Fruit fly (Drosophila melanogaster) whole organism, adult: ENCODE measurements around the gene CG16998.
A peak's percentile ranks its signal among the peaks of the same experiment; 100 is the strongest.

Experiments
- CG11617 ChIP-seq: fragments of 200-800 bp; sonication (Bioruptor generic); optimal IDR thresholded peaks from 2 replicates; lab custom pipeline; 2017; ENCODE audit warnings: mild to moderate bottlenecking, missing biosample characterization, missing genetic modification reagents, missing genetic modification characterization
- CG12768 ChIP-seq: fragments of 200-800 bp; sonication (Bioruptor generic); optimal IDR thresholded peaks from 2 replicates; lab custom pipeline; 2017; ENCODE audit warnings: missing biosample characterization, missing genetic modification characterization, mild to moderate bottlenecking, moderate library complexity, missing genetic modification reagents
- CG14711 ChIP-seq: fragments of 200-800 bp; sonication (Bioruptor generic); optimal IDR thresholded peaks from 2 replicates; lab custom pipeline; 2018; ENCODE audit warnings: missing biosample characterization, mild to moderate bottlenecking, missing genetic modification characterization, moderate library complexity
- CG1620 ChIP-seq: fragments of 200-800 bp; sonication (Bioruptor generic); optimal IDR thresholded peaks from 2 replicates; lab custom pipeline; 2016; ENCODE audit warnings: missing biosample characterization, missing genetic modification characterization
- CG33017 ChIP-seq: fragments of 200-800 bp; sonication (Bioruptor generic); optimal IDR thresholded peaks from 2 replicates; lab custom pipeline; 2018; ENCODE audit warnings: missing biosample characterization, mild to moderate bottlenecking, missing genetic modification characterization, moderate library complexity
- CG5204 ChIP-seq: fragments of 200-800 bp; sonication (Bioruptor generic); optimal IDR thresholded peaks from 2 replicates; lab custom pipeline; 2016; ENCODE audit warnings: missing biosample characterization, missing genetic modification characterization
- CG7045 ChIP-seq: fragments of 200-800 bp; sonication (Bioruptor generic); optimal IDR thresholded peaks from 2 replicates; lab custom pipeline; 2017; ENCODE audit warnings: missing biosample characterization, mild to moderate bottlenecking, missing genetic modification characterization
- CG7101 ChIP-seq: fragments of 200-800 bp; sonication (Bioruptor generic); optimal IDR thresholded peaks from 2 replicates; lab custom pipeline; 2018; ENCODE audit warnings: missing biosample characterization, mild to moderate bottlenecking, missing genetic modification characterization, moderate library complexity
- Clk ChIP-seq: fragments of 200-800 bp; sonication (Bioruptor generic); optimal IDR thresholded peaks from 2 replicates; lab custom pipeline; 2017; ENCODE audit warnings: missing biosample characterization, missing genetic modification characterization
- Crg-1 ChIP-seq: fragments of 200-800 bp; sonication (Bioruptor generic); optimal IDR thresholded peaks from 2 replicates; lab custom pipeline; 2016; ENCODE audit warnings: missing biosample characterization, missing genetic modification characterization
- Hr96 ChIP-seq: fragments of 200-800 bp; sonication (Bioruptor generic); optimal IDR thresholded peaks from 2 replicates; lab custom pipeline; 2016; ENCODE audit warnings: missing biosample characterization, missing genetic modification characterization
- Mnt ChIP-seq: fragments of 200-800 bp; sonication (Bioruptor generic); optimal IDR thresholded peaks from 2 replicates; lab custom pipeline; 2016; ENCODE audit warnings: missing biosample characterization, mild to moderate bottlenecking, missing genetic modification characterization
- bab1 ChIP-seq: fragments of 200-800 bp; sonication (Bioruptor generic); optimal IDR thresholded peaks from 3 replicates; lab custom pipeline; 2019; ENCODE audit warnings: missing biosample characterization, mild to moderate bottlenecking, missing genetic modification characterization, moderate library complexity
- cic ChIP-seq: fragments of 200-800 bp; sonication (Bioruptor generic); optimal IDR thresholded peaks from 2 replicates; lab custom pipeline; 2017; ENCODE audit warnings: missing biosample characterization, mild to moderate bottlenecking, missing genetic modification characterization, moderate library complexity
- cnc ChIP-seq, 2 experiments: fragments of >200 bp; optimal IDR thresholded peaks; 2 replicates each; lab custom pipeline; 2017
- kay ChIP-seq: fragments of 200-800 bp; sonication (Bioruptor generic); peaks from one replicate; lab custom pipeline; 2016; ENCODE audit warnings: missing biosample characterization, missing genetic modification characterization, borderline replicate concordance
- ovo ChIP-seq: fragments of 200-800 bp; sonication (Bioruptor generic); optimal IDR thresholded peaks from 2 replicates; lab custom pipeline; 2016; ENCODE audit warnings: missing biosample characterization, missing genetic modification characterization
- pad ChIP-seq: fragments of 200-800 bp; sonication (Bioruptor generic); optimal IDR thresholded peaks from 3 replicates; lab custom pipeline; 2017; ENCODE audit warnings: missing biosample characterization, missing genetic modification characterization, mild to moderate bottlenecking, moderate library complexity, missing genetic modification reagents
- tj ChIP-seq: fragments of 200-800 bp; sonication (Bioruptor generic); optimal IDR thresholded peaks from 3 replicates; lab custom pipeline; 2017; ENCODE audit warnings: missing biosample characterization, mild to moderate bottlenecking, missing genetic modification characterization, moderate library complexity
- toe ChIP-seq: fragments of 200-800 bp; sonication (Bioruptor generic); optimal IDR thresholded peaks from 2 replicates; lab custom pipeline; 2016; ENCODE audit warnings: missing biosample characterization, missing genetic modification characterization

Gene CG16998

dm6 chr3L:7541068-7541467 is 1.4 kb upstream of the CG16998 start, which contains the start of gene CG32374:
TSS of gene CG32374 (minus strand) at chr3L:7541168.
- TF ChIP-seq tj (no peak), bab1 (GFP tag; lab: Kevin White, UChicago) (no peak), Hr96 (no peak), Clk (no peak), toe (GFP tag; lab: Kevin White, UChicago) (no peak), cic (GFP tag; lab: Kevin White, UChicago) (no peak), CG33017 (tag; lab: Kevin White, UChicago) (no peak), CG11617 (GFP tag; lab: Kevin White, UChicago) (no peak), CG14711 (tag; lab: Kevin White, UChicago) (no peak), CG7101 (tag; lab: Kevin White, UChicago) (no peak), CG5204 (GFP tag; lab: Kevin White, UChicago) (no peak), CG1620 (no peak), cnc (optimal IDR thresholded peaks at IDR 0.05; lab: Kevin White, UChicago) (no peak), Crg-1 (GFP tag; lab: Kevin White, UChicago) (no peak), ovo (no peak), Mnt (GFP tag; lab: Kevin White, UChicago) (no peak), kay (no peak), pad (GFP tag; lab: Kevin White, UChicago) (no peak), CG12768 (GFP tag; lab: Kevin White, UChicago) (no peak), CG7045 (GFP tag; lab: Kevin White, UChicago) (no peak)

- TF ChIP-seq Mnt (GFP tag; lab: Kevin White, UChicago), result no peak
- no peak for TF ChIP-seq CG1620
- TF ChIP-seq CG33017 (tag; lab: Kevin White, UChicago), result no peak
- TF ChIP-seq CG11617 (GFP tag; lab: Kevin White, UChicago), result no peak
- no peak for TF ChIP-seq ovo
- TF ChIP-seq CG7101 (tag; lab: Kevin White, UChicago), result no peak
- TF ChIP-seq bab1 (GFP tag; lab: Kevin White, UChicago), result no peak
- peak; percentile 41 for TF ChIP-seq cic (GFP tag; lab: Kevin White, UChicago)
Measured at dm6 chr3L:7530461-7531338, 8.9 kb downstream of the CG16998 start.

dm6 chr3L:7529081-7530021 is 10.3 kb downstream of the CG16998 start:
- peak; percentile 20 for TF ChIP-seq Clk
- no peak for TF ChIP-seq Crg-1 (GFP tag; lab: Kevin White, UChicago)
- no peak for TF ChIP-seq CG7045 (GFP tag; lab: Kevin White, UChicago)
- peak; percentile 19 for TF ChIP-seq Hr96
- no peak for TF ChIP-seq bab1 (GFP tag; lab: Kevin White, UChicago)
- TF ChIP-seq cnc (optimal IDR thresholded peaks at IDR 0.05; lab: Kevin White, UChicago), result no peak
- peak; percentile 83 for TF ChIP-seq CG14711 (tag; lab: Kevin White, UChicago)
- TF ChIP-seq Mnt (GFP tag; lab: Kevin White, UChicago), result no peak
- peak; percentile 20 for TF ChIP-seq CG12768 (GFP tag; lab: Kevin White, UChicago)
- peak; percentile 42 for TF ChIP-seq tj
- TF ChIP-seq pad (GFP tag; lab: Kevin White, UChicago), result peak; percentile 60
- no peak for TF ChIP-seq CG5204 (GFP tag; lab: Kevin White, UChicago)
- peak; percentile 96 for TF ChIP-seq cic (GFP tag; lab: Kevin White, UChicago)
- TF ChIP-seq CG1620, result no peak
- TF ChIP-seq CG11617 (GFP tag; lab: Kevin White, UChicago), result no peak
- no peak for TF ChIP-seq toe (GFP tag; lab: Kevin White, UChicago)
- TF ChIP-seq ovo, result peak; percentile 95
- no peak for TF ChIP-seq CG33017 (tag; lab: Kevin White, UChicago)
- no peak for TF ChIP-seq CG7101 (tag; lab: Kevin White, UChicago)
- peak; percentile 99 for TF ChIP-seq kay

- no peak for TF ChIP-seq Mnt (GFP tag; lab: Kevin White, UChicago)
- TF ChIP-seq CG1620, result no peak
- TF ChIP-seq cnc (optimal IDR thresholded peaks at IDR 0.05; lab: Kevin White, UChicago), result peak in 1 of 2 experiments; percentile 66
- TF ChIP-seq bab1 (GFP tag; lab: Kevin White, UChicago), result no peak
- TF ChIP-seq CG12768 (GFP tag; lab: Kevin White, UChicago), result peak; percentile 24
- peak; percentile 38 for TF ChIP-seq CG7101 (tag; lab: Kevin White, UChicago)
- TF ChIP-seq pad (GFP tag; lab: Kevin White, UChicago), result no peak
- TF ChIP-seq CG14711 (tag; lab: Kevin White, UChicago), result peak; percentile 45
- peak; percentile 51 for TF ChIP-seq toe (GFP tag; lab: Kevin White, UChicago)
- TF ChIP-seq CG33017 (tag; lab: Kevin White, UChicago), result no peak
- TF ChIP-seq CG5204 (GFP tag; lab: Kevin White, UChicago), result no peak
- peak; percentile 4 for TF ChIP-seq Hr96
- peak; percentile 68 for TF ChIP-seq kay
- TF ChIP-seq CG7045 (GFP tag; lab: Kevin White, UChicago), result no peak
- no peak for TF ChIP-seq Clk
- TF ChIP-seq CG11617 (GFP tag; lab: Kevin White, UChicago), result no peak
- TF ChIP-seq cic (GFP tag; lab: Kevin White, UChicago), result no peak
- TF ChIP-seq Crg-1 (GFP tag; lab: Kevin White, UChicago), result no peak
- no peak for TF ChIP-seq tj
- TF ChIP-seq ovo, result no peak
Measured at dm6 chr3L:7528380-7529080, 11.1 kb downstream of the CG16998 start, which contains the start of gene lqf. TSS of gene lqf (plus strand) at chr3L:7528780.
